Worm (Caenorhabditis elegans) whole organism, late embryonic: ENCODE measurements around the gene lips-5.

Experiments
- C08G9.2 ChIP-seq: sonication (generic microtip); optimal IDR thresholded peaks from 2 replicates; lab custom pipeline; 2016; ENCODE audit warnings: mild to moderate bottlenecking, missing genetic modification characterization, moderate library complexity, missing compliant biosample characterization
- K02D7.2 ChIP-seq: sonication (generic microtip); optimal IDR thresholded peaks from 2 replicates; lab custom pipeline; 2017; ENCODE audit warnings: mild to moderate bottlenecking, missing genetic modification characterization, missing compliant biosample characterization
- K09A11.1 ChIP-seq: sonication (generic microtip); optimal IDR thresholded peaks from 2 replicates; lab custom pipeline; 2017; ENCODE audit warnings: antibody characterized with exemption, mild to moderate bottlenecking, missing genetic modification characterization, missing compliant biosample characterization; ENCODE audit not compliant: insufficient read depth
- ahr-1 ChIP-seq: sonication (generic microtip); optimal IDR thresholded peaks from 2 replicates; lab custom pipeline; 2016; ENCODE audit warnings: missing genetic modification characterization, missing compliant biosample characterization
- ama-1 ChIP-seq: fragments of 150-350 bp; optimal IDR thresholded peaks from 2 replicates; lab custom pipeline; 2014
- ceh-18 ChIP-seq: sonication (generic microtip); optimal IDR thresholded peaks from 2 replicates; lab custom pipeline; 2016; ENCODE audit warnings: missing genetic modification characterization, missing compliant biosample characterization
- ceh-31 ChIP-seq: sonication (generic microtip); optimal IDR thresholded peaks from 2 replicates; lab custom pipeline; 2016; ENCODE audit warnings: missing genetic modification characterization, missing compliant biosample characterization
- ceh-34 ChIP-seq: sonication (generic microtip); optimal IDR thresholded peaks from 2 replicates; lab custom pipeline; 2016; ENCODE audit warnings: mild to moderate bottlenecking, missing genetic modification characterization, missing compliant biosample characterization
- ceh-45 ChIP-seq: fragments of 200-800 bp; sonication (Bioruptor generic); IDR thresholded peaks from 2 replicates; pipeline ENCODE4 v1.3.6; 2022; ENCODE audit warnings: missing genetic modification reagents, missing genetic modification characterization, missing compliant biosample characterization
- ceh-48 ChIP-seq: sonication (generic microtip); optimal IDR thresholded peaks from 2 replicates; lab custom pipeline; 2016; ENCODE audit warnings: missing genetic modification characterization, inconsistent platforms, missing compliant biosample characterization
- ceh-6 ChIP-seq: fragments of 200-800 bp; sonication (Bioruptor generic); optimal IDR thresholded peaks from 2 replicates; lab custom pipeline; 2018; ENCODE audit warnings: mild to moderate bottlenecking, missing genetic modification characterization, missing compliant biosample characterization
- dve-1 ChIP-seq: sonication (generic microtip); optimal IDR thresholded peaks from 2 replicates; lab custom pipeline; 2017; ENCODE audit warnings: antibody characterized with exemption, mild to moderate bottlenecking, missing genetic modification characterization, missing compliant biosample characterization
- elt-2 ChIP-seq: sonication (generic microtip); optimal IDR thresholded peaks from 2 replicates; lab custom pipeline; 2016; ENCODE audit warnings: missing genetic modification reagents, missing genetic modification characterization, missing compliant biosample characterization
- elt-4 ChIP-seq: sonication (generic microtip); optimal IDR thresholded peaks from 2 replicates; lab custom pipeline; 2016; ENCODE audit warnings: missing genetic modification characterization, missing compliant biosample characterization
- eyg-1 ChIP-seq: sonication (generic microtip); optimal IDR thresholded peaks from 2 replicates; lab custom pipeline; 2016; ENCODE audit warnings: missing genotype, missing genetic modification characterization, missing compliant biosample characterization
- hlh-15 ChIP-seq: sonication (generic microtip); optimal IDR thresholded peaks from 2 replicates; lab custom pipeline; 2016; ENCODE audit warnings: missing genetic modification characterization, missing compliant biosample characterization
- hlh-6 ChIP-seq: sonication (generic microtip); optimal IDR thresholded peaks from 2 replicates; lab custom pipeline; 2016; ENCODE audit warnings: missing genotype, missing genetic modification characterization, missing compliant biosample characterization
- hlh-8 ChIP-seq: sonication (generic microtip); optimal IDR thresholded peaks from 2 replicates; lab custom pipeline; 2016; ENCODE audit warnings: missing genotype, missing genetic modification characterization, missing compliant biosample characterization
- lim-6 ChIP-seq: sonication (generic microtip); optimal IDR thresholded peaks from 2 replicates; lab custom pipeline; 2016; ENCODE audit warnings: missing genetic modification characterization, missing compliant biosample characterization
- mec-3 ChIP-seq: sonication (generic microtip); optimal IDR thresholded peaks from 2 replicates; lab custom pipeline; 2016; ENCODE audit warnings: borderline replicate concordance, missing genetic modification characterization, missing compliant biosample characterization
- nfya-1 ChIP-seq: sonication (generic microtip); optimal IDR thresholded peaks from 2 replicates; lab custom pipeline; 2017; ENCODE audit warnings: missing genetic modification characterization, mild to moderate bottlenecking, missing compliant biosample characterization, antibody characterized with exemption, moderate library complexity
- nhr-11 ChIP-seq: fragments of 150-350 bp; optimal IDR thresholded peaks from 2 replicates; lab custom pipeline; 2014; ENCODE audit warnings: missing biosample characterization, missing genetic modification characterization
- pax-1 ChIP-seq: fragments of 150-350 bp; optimal IDR thresholded peaks from 2 replicates; lab custom pipeline; 2014; ENCODE audit warnings: missing biosample characterization, missing genetic modification characterization
- ref-2 ChIP-seq: sonication (generic microtip); optimal IDR thresholded peaks from 2 replicates; lab custom pipeline; 2016; ENCODE audit warnings: missing genetic modification characterization, missing compliant biosample characterization
- rnt-1 ChIP-seq: sonication (generic microtip); optimal IDR thresholded peaks from 2 replicates; lab custom pipeline; 2016; ENCODE audit warnings: missing genetic modification characterization, missing compliant biosample characterization
- sdc-2 ChIP-seq: sonication (generic microtip); optimal IDR thresholded peaks from 2 replicates; lab custom pipeline; 2016; ENCODE audit warnings: missing genotype, missing genetic modification characterization, missing compliant biosample characterization
- syd-9 ChIP-seq: sonication (generic microtip); optimal IDR thresholded peaks from 2 replicates; lab custom pipeline; 2016; ENCODE audit warnings: mild to moderate bottlenecking, missing genetic modification characterization, moderate library complexity, missing compliant biosample characterization
- tbx-2 ChIP-seq: sonication (generic microtip); optimal IDR thresholded peaks from 2 replicates; lab custom pipeline; 2016; ENCODE audit warnings: missing genetic modification characterization, missing compliant biosample characterization
- unc-3 ChIP-seq, 2 experiments: fragments of 200-800 bp in 1 of 2; sonication (Bioruptor generic) in 1 of 2; sonication (generic microtip) in 1 of 2; conservative IDR thresholded peaks in 1 of 2; optimal IDR thresholded peaks in 1 of 2; 2 replicates each; pipeline versions ENCODE4 v1.3.6 to Lab custom; 2016 to 2022; ENCODE audit warnings: missing compliant biosample characterization in 2 of 2, missing genetic modification characterization in 2 of 2, missing genetic modification reagents in 1 of 2
- unc-42 ChIP-seq: sonication (generic microtip); optimal IDR thresholded peaks from 2 replicates; lab custom pipeline; 2016; ENCODE audit warnings: missing genotype, missing genetic modification characterization, missing compliant biosample characterization
- unc-86 ChIP-seq: sonication (generic microtip); optimal IDR thresholded peaks from 2 replicates; lab custom pipeline; 2016; ENCODE audit warnings: missing genetic modification characterization, missing compliant biosample characterization
- ztf-16 ChIP-seq: sonication (generic microtip); optimal IDR thresholded peaks from 2 replicates; lab custom pipeline; 2017; ENCODE audit warnings: missing genetic modification characterization, missing compliant biosample characterization

Gene lips-5

ce11 chrIV:11765507-11765906 lies 8.0 kb downstream of the lips-5 start:
- no peak for TF ChIP-seq mec-3 (tag; lab: Kevin White, UChicago)
- TF ChIP-seq tbx-2 (tag; lab: Kevin White, UChicago) = peak; percentile 51
- TF ChIP-seq unc-86 (tag; lab: Kevin White, UChicago) = peak; percentile 3
- peak; percentile 47 for TF ChIP-seq ceh-18 (tag; lab: Kevin White, UChicago)
- TF ChIP-seq ahr-1 (tag; lab: Kevin White, UChicago) = no peak
- TF ChIP-seq ceh-31 (tag; lab: Kevin White, UChicago) = peak; percentile 68
- peak; percentile 95 for TF ChIP-seq ceh-48 (tag; lab: Kevin White, UChicago)
- no peak for TF ChIP-seq ceh-45
- TF ChIP-seq nfya-1 (tag; lab: Kevin White, UChicago) = peak; percentile 47
- peak; percentile 29 for TF ChIP-seq ceh-34
- TF ChIP-seq K09A11.1 (tag; lab: Kevin White, UChicago) = no peak
- peak; percentile 92 for TF ChIP-seq unc-42
- TF ChIP-seq ceh-6 (GFP tag; lab: Kevin White, UChicago) = no peak

- TF ChIP-seq lim-6 (tag; lab: Kevin White, UChicago) (no peak), tbx-2 (tag; lab: Kevin White, UChicago) (peak; percentile 22), C08G9.2 (tag; lab: Kevin White, UChicago) (no peak), ref-2 (tag; lab: Kevin White, UChicago) (peak; percentile 2), elt-2 (tag; lab: Kevin White, UChicago) (peak; percentile 75), unc-42 (peak; percentile 4), pax-1 (no peak), ceh-18 (tag; lab: Kevin White, UChicago) (peak; percentile 24)
Observed at ce11 chrIV:11760700-11761459, 12.7 kb downstream of the lips-5 start, which contains the start of gene T12A7.2. TSS of gene T12A7.2 (minus strand) at chrIV:11761111.

ce11 chrIV:11759852-11760251 lies 13.7 kb downstream of the lips-5 start:
- TF ChIP-seq syd-9 (tag; lab: Kevin White, UChicago) = no peak
- TF ChIP-seq hlh-15 (tag; lab: Kevin White, UChicago) = no peak
- TF ChIP-seq unc-42 = no peak
- no peak for TF ChIP-seq ceh-6 (GFP tag; lab: Kevin White, UChicago)
- no peak for TF ChIP-seq tbx-2 (tag; lab: Kevin White, UChicago)
- no peak for TF ChIP-seq nhr-11 (tag; lab: Kevin White, UChicago)
- TF ChIP-seq dve-1 = no peak
- TF ChIP-seq rnt-1 (tag; lab: Kevin White, UChicago) = no peak
- no peak for TF ChIP-seq hlh-8
- TF ChIP-seq ceh-45 = no peak
- no peak for TF ChIP-seq eyg-1
- TF ChIP-seq unc-86 (tag; lab: Kevin White, UChicago) = no peak
- no peak for TF ChIP-seq ztf-16 (tag; lab: Kevin White, UChicago)
- no peak for TF ChIP-seq elt-4 (tag; lab: Kevin White, UChicago)
- no peak for TF ChIP-seq K02D7.2 (tag; lab: Kevin White, UChicago)

- no peak for TF ChIP-seq sdc-2 (tag; lab: Kevin White, UChicago)
- TF ChIP-seq mec-3 (tag; lab: Kevin White, UChicago) = no peak
- TF ChIP-seq hlh-6 (tag; lab: Kevin White, UChicago) = no peak
- TF ChIP-seq ceh-34 = no peak
- TF ChIP-seq K09A11.1 (tag; lab: Kevin White, UChicago) = no peak
- no peak for TF ChIP-seq unc-3 (GFP tag; conservative IDR thresholded peaks at IDR 0.05; lab: Robert Waterston, UW)
- TF ChIP-seq unc-3 (tag; optimal IDR thresholded peaks at IDR 0.05; lab: Kevin White, UChicago) = no peak
- TF ChIP-seq hlh-15 (tag; lab: Kevin White, UChicago) = no peak
- TF ChIP-seq ceh-45 = no peak
- no peak for TF ChIP-seq ama-1 (lab: Kevin White, UChicago)
- TF ChIP-seq pax-1 = no peak
Observed at ce11 chrIV:11755907-11756306, 17.6 kb downstream of the lips-5 start, which contains the start of gene T12A7.9. TSS of gene T12A7.9 (minus strand) at chrIV:11756007.
